Worm (Caenorhabditis elegans): ENCODE data around the gene C09G1.2.

DNA sequence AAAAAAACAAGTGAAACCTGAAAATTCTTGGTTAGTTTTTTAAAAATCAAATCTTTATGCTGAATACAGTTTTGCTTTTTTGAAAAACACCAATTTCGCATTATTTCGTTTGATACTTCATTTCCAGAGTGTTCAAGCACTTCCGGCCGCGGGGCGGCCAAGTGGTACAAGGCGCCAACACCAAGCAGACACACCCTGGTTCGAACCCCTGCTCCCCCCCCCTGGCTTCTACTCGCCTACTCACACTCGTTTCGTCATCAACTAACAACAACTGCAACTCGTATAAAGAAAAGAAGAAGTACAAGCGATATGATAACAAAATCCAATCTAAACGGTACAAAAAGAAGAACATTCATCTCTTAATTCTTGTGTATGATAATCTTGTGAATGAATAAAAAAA is 20.3 kb upstream of the C09G1.2 start:
- no peak for TF ChIP-seq him-1 (tag; optimal IDR thresholded peaks at IDR 0.05)
- no peak for TF ChIP-seq W03F9.2 (tag; optimal IDR thresholded peaks at IDR 0.05)

All from whole organism, L4/young adult.